Fruit fly (Drosophila melanogaster): ENCODE results near the gene Tbh.

DNA sequence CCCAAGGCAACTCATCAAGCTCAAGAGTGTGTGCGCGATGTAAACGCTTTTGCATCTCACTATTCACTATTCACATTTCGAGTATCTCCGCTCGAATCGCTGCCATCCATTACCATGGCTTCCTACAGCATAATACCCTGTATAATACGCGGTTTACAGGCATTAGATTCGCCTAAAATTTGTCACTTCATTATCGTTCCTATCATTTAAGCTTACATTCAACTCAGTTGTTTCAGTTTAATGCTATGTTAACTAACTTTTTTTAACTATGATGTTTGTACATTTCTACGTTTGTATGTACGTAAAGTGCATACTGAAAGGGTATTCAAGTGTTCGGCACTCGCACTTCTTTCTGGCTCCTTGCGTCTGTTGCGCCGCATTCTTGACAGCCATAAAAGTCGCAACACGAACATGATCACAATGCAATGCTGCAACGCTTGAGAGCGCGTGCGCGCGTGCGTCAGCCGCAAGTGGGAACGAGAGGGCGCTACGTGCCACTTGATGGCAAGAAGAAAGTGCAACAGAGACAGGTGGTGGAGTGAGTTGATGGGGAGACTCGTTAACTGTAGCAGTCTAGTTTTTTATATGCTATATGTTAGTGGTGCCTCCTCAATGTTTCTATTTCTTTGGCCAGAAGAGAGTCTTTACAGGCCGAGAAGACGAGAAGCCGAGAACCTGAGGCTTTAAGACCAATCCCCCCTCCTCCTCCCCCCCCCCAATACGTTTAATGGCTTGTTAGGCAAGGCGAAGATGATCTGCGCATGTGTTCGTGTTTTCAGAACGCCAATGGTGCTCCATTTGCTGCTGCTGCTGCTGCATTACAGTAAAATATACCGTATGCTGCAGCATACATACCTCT is 18.3 kb upstream of the Tbh start:
- no peak for TF ChIP-seq CTCF (optimal IDR thresholded peaks at IDR 0.05)
- TF ChIP-seq CG8478 (optimal IDR thresholded peaks at IDR 0.05): no peak

Data from S2 (cell line).